Fruit fly (Drosophila melanogaster) whole organism: ENCODE data around the gene Xrp1.

Experiments used
- Dll ChIP-seq: fragments of >200 bp; optimal IDR thresholded peaks from 2 replicates; lab custom pipeline; 2017
- usp ChIP-seq: fragments of >200 bp; optimal IDR thresholded peaks from 2 replicates; lab custom pipeline; 2017; ENCODE audit warnings: missing biosample characterization, missing genetic modification characterization, mixed read lengths

dm6 chr3R:18905921-18906878 lies 8.6 kb upstream of the Xrp1 start, which contains the start of gene EndoA:
- TF ChIP-seq Dll (lab: Kevin White, UChicago) (no peak), usp (GFP tag; lab: Kevin White, UChicago) (no peak)
